Fruit fly (Drosophila melanogaster) whole organism, prepupa: ENCODE data around the gene Pura.

ENCODE experiments used
- CG31627 ChIP-seq: fragments of 200-800 bp; sonication (Bioruptor generic); optimal IDR thresholded peaks from 3 replicates; lab custom pipeline; 2016; ENCODE audit warnings: missing biosample characterization, missing genetic modification characterization
- CG4318 ChIP-seq: fragments of 200-800 bp; sonication (Bioruptor generic); optimal IDR thresholded peaks from 3 replicates; lab custom pipeline; 2017; ENCODE audit warnings: missing biosample characterization, mild to moderate bottlenecking, missing genetic modification characterization
- CG8632 ChIP-seq: fragments of 200-800 bp; sonication (Bioruptor generic); optimal IDR thresholded peaks from 3 replicates; lab custom pipeline; 2016; ENCODE audit warnings: missing biosample characterization, missing genetic modification characterization
- Lpt ChIP-seq: fragments of 200-800 bp; sonication (Bioruptor generic); optimal IDR thresholded peaks from 3 replicates; lab custom pipeline; 2016; ENCODE audit warnings: missing biosample characterization, missing genetic modification characterization
- Met ChIP-seq: fragments of 200-800 bp; sonication (Bioruptor generic); optimal IDR thresholded peaks from 3 replicates; lab custom pipeline; 2016; ENCODE audit warnings: missing biosample characterization, missing genetic modification characterization
- fkh ChIP-seq: fragments of 200-800 bp; sonication (Bioruptor generic); optimal IDR thresholded peaks from 3 replicates; lab custom pipeline; 2017; ENCODE audit warnings: missing biosample characterization, mild to moderate bottlenecking, missing genetic modification characterization, moderate library complexity
- salr ChIP-seq, 2 experiments: fragments of 200-800 bp; sonication (Bioruptor generic); optimal IDR thresholded peaks; 3 replicates each; lab custom pipeline; 2016 to 2018; ENCODE audit warnings: missing biosample characterization in 2 of 2, missing genetic modification characterization in 2 of 2, mild to moderate bottlenecking in 1 of 2

dm6 chr3L:7592791-7593190 lies at the start of gene Pura:
- no peak for TF ChIP-seq Met (GFP tag; lab: Kevin White, UChicago)
- TF ChIP-seq Lpt, result no peak
- no peak for TF ChIP-seq CG31627 (GFP tag; lab: Kevin White, UChicago)
- TF ChIP-seq CG4318 (GFP tag; lab: Kevin White, UChicago), result no peak
- TF ChIP-seq salr (GFP tag; optimal IDR thresholded peaks at IDR 0.05; lab: Kevin White, UChicago), result no peak
- no peak for TF ChIP-seq CG8632 (GFP tag; lab: Kevin White, UChicago)
- no peak for TF ChIP-seq fkh
